Worm (Caenorhabditis elegans) whole organism, late embryonic: Measurements from ENCODE around the gene Y54G2A.76.

Source experiments
- ceh-30 ChIP-seq: fragments of 150-350 bp; optimal IDR thresholded peaks from 2 replicates; lab custom pipeline; 2014; ENCODE audit warnings: missing biosample characterization, missing genetic modification characterization
- dmd-4 ChIP-seq: sonication (generic microtip); optimal IDR thresholded peaks from 2 replicates; lab custom pipeline; 2016; ENCODE audit warnings: borderline replicate concordance, missing genetic modification characterization, missing compliant biosample characterization
- ets-4 ChIP-seq: sonication (generic microtip); optimal IDR thresholded peaks from 2 replicates; lab custom pipeline; 2016; ENCODE audit warnings: missing genetic modification characterization, missing compliant biosample characterization
- hlh-6 ChIP-seq: sonication (generic microtip); optimal IDR thresholded peaks from 2 replicates; lab custom pipeline; 2016; ENCODE audit warnings: missing genotype, missing genetic modification characterization, missing compliant biosample characterization
- nhr-11 ChIP-seq: fragments of 150-350 bp; optimal IDR thresholded peaks from 2 replicates; lab custom pipeline; 2014; ENCODE audit warnings: missing biosample characterization, missing genetic modification characterization
- odd-2 ChIP-seq: sonication (generic microtip); optimal IDR thresholded peaks from 2 replicates; lab custom pipeline; 2017; ENCODE audit warnings: antibody characterized with exemption, mild to moderate bottlenecking, missing genetic modification characterization, missing compliant biosample characterization
- tbx-2 ChIP-seq: sonication (generic microtip); optimal IDR thresholded peaks from 2 replicates; lab custom pipeline; 2016; ENCODE audit warnings: missing genetic modification characterization, missing compliant biosample characterization
- unc-42 ChIP-seq: sonication (generic microtip); optimal IDR thresholded peaks from 2 replicates; lab custom pipeline; 2016; ENCODE audit warnings: missing genotype, missing genetic modification characterization, missing compliant biosample characterization

- TF ChIP-seq dmd-4 (no peak), ceh-30 (tag; lab: Kevin White, UChicago) (no peak), nhr-11 (no peak), ets-4 (no peak), hlh-6 (tag; lab: Kevin White, UChicago) (no peak), tbx-2 (tag; lab: Kevin White, UChicago) (no peak), unc-42 (tag; lab: Kevin White, UChicago) (no peak), odd-2 (no peak)
These were observed 7.8 kb downstream of the Y54G2A.76 start for ce11 chrIV:2817038-2817437.
